Worm (Caenorhabditis elegans) whole organism, dauer: ENCODE data around the gene cwp-2.

Experiments used
- unc-62 ChIP-seq: sonication (generic microtip); optimal IDR thresholded peaks from 2 replicates; lab custom pipeline; 2017; ENCODE audit warnings: missing biosample characterization, missing genetic modification reagents, missing genetic modification characterization

cwp-2 gene

ce11 chrV:4860525-4860924 is 18.1 kb upstream of the cwp-2 start:
- TF ChIP-seq unc-62 (GFP tag; lab: Kevin White, UChicago), result no peak

ce11 chrV:4857561-4857960 is 15.1 kb upstream of the cwp-2 start:
- TF ChIP-seq unc-62 (GFP tag; lab: Kevin White, UChicago), result no peak

- TF ChIP-seq unc-62 (GFP tag; lab: Kevin White, UChicago), result no peak
Observed at ce11 chrV:4851969-4852368, 9.5 kb upstream of the cwp-2 start.

- TF ChIP-seq unc-62 (GFP tag; lab: Kevin White, UChicago), result no peak
Observed at ce11 chrV:4851138-4851537, 8.7 kb upstream of the cwp-2 start, which contains the start of gene nex-4. TSS of gene nex-4 (plus strand) at chrV:4851438.

ce11 chrV:4850446-4850845 is 8.0 kb upstream of the cwp-2 start:
- TF ChIP-seq unc-62 (GFP tag; lab: Kevin White, UChicago), result no peak

ce11 chrV:4847424-4847823 is 5.0 kb upstream of the cwp-2 start, which contains the start of gene abhd-5.1:
TSS of gene abhd-5.1 (plus strand) at chrV:4847653.
- TF ChIP-seq unc-62 (GFP tag; lab: Kevin White, UChicago), result no peak

- no peak for TF ChIP-seq unc-62 (GFP tag; lab: Kevin White, UChicago)
Observed at ce11 chrV:4846507-4846906, 4.1 kb upstream of the cwp-2 start.

ce11 chrV:4844591-4844990 is 2.1 kb upstream of the cwp-2 start, which contains the start of gene abhd-5.2:
TSS of gene abhd-5.2 (plus strand) at chrV:4844685.
- no peak for TF ChIP-seq unc-62 (GFP tag; lab: Kevin White, UChicago)

- TF ChIP-seq unc-62 (GFP tag; lab: Kevin White, UChicago), result no peak
Observed at ce11 chrV:4841179-4841578, 1.3 kb downstream of the cwp-2 start, which contains the start of gene cwp-1. TSS of gene cwp-1 (minus strand) at chrV:4841279.

ce11 chrV:4839913-4840312 is 2.5 kb downstream of the cwp-2 start, which contains the start of gene nas-9:
TSS of gene nas-9 (minus strand) at chrV:4840013.
- no peak for TF ChIP-seq unc-62 (GFP tag; lab: Kevin White, UChicago)

- TF ChIP-seq unc-62 (GFP tag; lab: Kevin White, UChicago), result no peak
Observed at ce11 chrV:4834277-4834676, 8.2 kb downstream of the cwp-2 start, which contains the start of gene C37H5.14. TSS of gene C37H5.14 (minus strand) at chrV:4834377.

- TF ChIP-seq unc-62 (GFP tag; lab: Kevin White, UChicago), result no peak
Observed at ce11 chrV:4826710-4827380, 15.6 kb downstream of the cwp-2 start, which contains the start of the genes hsp-6 and C37H5.5. TSS of gene hsp-6 (minus strand) at chrV:4826760. TSS of gene C37H5.5 (plus strand) at chrV:4827360.

ce11 chrV:4823683-4824391 is 18.6 kb downstream of the cwp-2 start:
- TF ChIP-seq unc-62 (GFP tag; lab: Kevin White, UChicago), result no peak

- TF ChIP-seq unc-62 (GFP tag; lab: Kevin White, UChicago), result no peak
Observed at ce11 chrV:4823323-4823682, 19.1 kb downstream of the cwp-2 start, which contains the start of gene adss-1. TSS of gene adss-1 (minus strand) at chrV:4823423.

ce11 chrV:4820601-4821000 is 21.8 kb downstream of the cwp-2 start:
- TF ChIP-seq unc-62 (GFP tag; lab: Kevin White, UChicago), result no peak

ce11 chrV:4818563-4818962 is 23.9 kb downstream of the cwp-2 start, which contains the start of gene ccep-97:
TSS of gene ccep-97 (minus strand) at chrV:4818663.
- TF ChIP-seq unc-62 (GFP tag; lab: Kevin White, UChicago), result no peak
